Worm (Caenorhabditis elegans): Measurements from ENCODE around the gene F35G12.5.

ce11 chrIII:4542362-4542931, 41.5 kb upstream of the F35G12.5 start, which contains the start of the genes mrps-34 and cisd-3.1:
- no peak for TF ChIP-seq lin-1 (GFP tag; IDR thresholded peaks at IDR 0.05)
- TF ChIP-seq F10B5.3 (tag; optimal IDR thresholded peaks at IDR 0.05) = no peak
- TF ChIP-seq snpc-4 (tag; optimal IDR thresholded peaks at IDR 0.05) = no peak
- TF ChIP-seq tag-97 (GFP tag; IDR thresholded peaks at IDR 0.05) = no peak
- TF ChIP-seq fkh-10 (GFP tag; optimal IDR thresholded peaks at IDR 0.05) = no peak
- TF ChIP-seq lsy-2 (tag; optimal IDR thresholded peaks at IDR 0.05) = peak in 1 of 2 experiments; percentile 46
- TF ChIP-seq ZK546.5 (tag; optimal IDR thresholded peaks at IDR 0.05) = no peak
- no peak for TF ChIP-seq ceh-82 (tag; optimal IDR thresholded peaks at IDR 0.05)
- TF ChIP-seq nhr-6 (tag; optimal IDR thresholded peaks at IDR 0.05) = no peak
- TF ChIP-seq vab-7 (GFP tag; IDR thresholded peaks at IDR 0.05) = no peak
- no peak for TF ChIP-seq ama-1 (optimal IDR thresholded peaks at IDR 0.05)
- no peak for TF ChIP-seq unc-39 (tag; optimal IDR thresholded peaks at IDR 0.05)

All from whole organism, L4 larva.